Worm (Caenorhabditis elegans) whole organism, midembryonic: Measurements from ENCODE around the gene nas-1.

Experiments
- T22C8.4 ChIP-seq: fragments of 200-800 bp; sonication (Bioruptor generic); IDR thresholded peaks from 2 replicates; pipeline ENCODE4 v1.3.6; 2022; ENCODE audit warnings: missing genetic modification characterization, missing compliant biosample characterization
- ztf-23 ChIP-seq: fragments of 200-800 bp; sonication (Bioruptor generic); IDR thresholded peaks from 2 replicates; pipeline ENCODE4 v1.3.6; 2022; ENCODE audit warnings: missing genetic modification reagents, missing genetic modification characterization, missing compliant biosample characterization

- TF ChIP-seq ztf-23 (no peak), T22C8.4 (GFP tag; lab: Robert Waterston, UW) (no peak)
Observed at ce11 chrIII:13430162-13430561, 24.6 kb downstream of the nas-1 start, which contains the start of gene trf-1.
